Worm (Caenorhabditis elegans) whole organism, L4 larva: ENCODE results near the gene B0218.5.

Source experiments
- F10B5.3 ChIP-seq: sonication (generic microtip); optimal IDR thresholded peaks from 2 replicates; lab custom pipeline; 2016; ENCODE audit warnings: mild to moderate bottlenecking, missing genetic modification characterization, missing compliant biosample characterization
- F49E8.2 ChIP-seq: sonication (generic microtip); optimal IDR thresholded peaks from 2 replicates; lab custom pipeline; 2016; ENCODE audit warnings: missing compliant biosample characterization, mild to moderate bottlenecking, missing genetic modification characterization, borderline replicate concordance
- T20F7.1 ChIP-seq: fragments of 200-800 bp; sonication (Bioruptor generic); optimal IDR thresholded peaks from 2 replicates; lab custom pipeline; 2018; ENCODE audit warnings: mild to moderate bottlenecking, missing genetic modification characterization, missing compliant biosample characterization
- T26A8.4 ChIP-seq: fragments of 200-800 bp; sonication (Bioruptor generic); IDR thresholded peaks from 2 replicates; pipeline ENCODE4 v1.3.6; 2022; ENCODE audit warnings: missing genetic modification characterization, missing compliant biosample characterization
- ZK337.2 ChIP-seq: fragments of 200-800 bp; sonication (Bioruptor generic); IDR thresholded peaks from 2 replicates; pipeline ENCODE4 v1.3.6; 2022; ENCODE audit warnings: missing genetic modification reagents, missing genetic modification characterization, missing compliant biosample characterization
- ama-1 ChIP-seq: fragments of 150-350 bp; optimal IDR thresholded peaks from 2 replicates; lab custom pipeline; 2014; ENCODE audit warnings: inconsistent platforms, mixed read lengths
- daf-16 ChIP-seq, 3 experiments: sonication (generic microtip); optimal IDR thresholded peaks; 2 replicates each; lab custom pipeline; 2016 to 2017; ENCODE audit warnings: missing genetic modification characterization in 3 of 3, missing genetic modification reagents in 3 of 3, mild to moderate bottlenecking in 2 of 3, missing compliant biosample characterization in 2 of 3, missing biosample characterization in 1 of 3, moderate library complexity in 1 of 3
- dmd-6 ChIP-seq: fragments of 200-800 bp; sonication (Bioruptor generic); IDR thresholded peaks from 2 replicates; pipeline ENCODE4 v1.3.6; 2022; ENCODE audit warnings: missing genetic modification reagents, missing genetic modification characterization, missing compliant biosample characterization
- dmd-8 ChIP-seq: fragments of 200-800 bp; sonication (Bioruptor generic); IDR thresholded peaks from 2 replicates; pipeline ENCODE4 v1.3.6; 2022; ENCODE audit warnings: missing genetic modification characterization, missing compliant biosample characterization
- dve-1 ChIP-seq: sonication (generic microtip); optimal IDR thresholded peaks from 2 replicates; lab custom pipeline; 2017; ENCODE audit warnings: antibody characterized with exemption, mild to moderate bottlenecking, missing genetic modification characterization, missing compliant biosample characterization; ENCODE audit not compliant: insufficient read depth
- hlh-11 ChIP-seq: fragments of 200-800 bp; sonication (Bioruptor generic); optimal IDR thresholded peaks from 2 replicates; lab custom pipeline; 2018; ENCODE audit warnings: mild to moderate bottlenecking, missing genetic modification characterization, missing compliant biosample characterization
- hlh-30 ChIP-seq: sonication (generic microtip); optimal IDR thresholded peaks from 2 replicates; lab custom pipeline; 2017; ENCODE audit warnings: antibody characterized with exemption, mild to moderate bottlenecking, missing genetic modification characterization, missing compliant biosample characterization; ENCODE audit not compliant: insufficient read depth
- hmg-1.1 ChIP-seq: fragments of 200-800 bp; sonication (Bioruptor generic); IDR thresholded peaks from 2 replicates; pipeline ENCODE4 v1.3.6; 2022; ENCODE audit warnings: missing genetic modification reagents, missing genetic modification characterization, missing compliant biosample characterization
- lin-38 ChIP-seq: fragments of 200-800 bp; sonication (Bioruptor generic); IDR thresholded peaks from 2 replicates; pipeline ENCODE4 v1.3.6; 2022; ENCODE audit warnings: missing genetic modification reagents, missing genetic modification characterization, missing compliant biosample characterization
- lir-3 ChIP-seq: sonication (generic microtip); optimal IDR thresholded peaks from 2 replicates; lab custom pipeline; 2016; ENCODE audit warnings: mild to moderate bottlenecking, missing genetic modification characterization, missing compliant biosample characterization
- lsy-2 ChIP-seq, 2 experiments: fragments of 150-350 bp in 1 of 2; sonication (generic microtip) in 1 of 2; optimal IDR thresholded peaks; 2 replicates each; lab custom pipeline; 2014 to 2017; ENCODE audit warnings: missing biosample characterization in 2 of 2, missing genetic modification characterization in 2 of 2
- mdl-1 ChIP-seq, 2 experiments: fragments of 150-350 bp in 1 of 2; sonication (generic microtip) in 1 of 2; optimal IDR thresholded peaks; 2 replicates each; lab custom pipeline; 2014 to 2017; ENCODE audit warnings: missing biosample characterization in 2 of 2, missing genetic modification characterization in 2 of 2
- mep-1 ChIP-seq: fragments of 150-350 bp; sonication (generic microtip); optimal IDR thresholded peaks from 3 replicates; lab custom pipeline; 2014; ENCODE audit warnings: missing biosample characterization, missing genetic modification characterization
- mes-2 ChIP-seq: sonication (generic microtip); optimal IDR thresholded peaks from 2 replicates; lab custom pipeline; 2016; ENCODE audit warnings: missing genotype, mild to moderate bottlenecking, missing genetic modification characterization, missing compliant biosample characterization; ENCODE audit not compliant: poor library complexity, severe bottlenecking
- mxl-3 ChIP-seq: fragments of 200-800 bp; sonication (Bioruptor generic); optimal IDR thresholded peaks from 2 replicates; lab custom pipeline; 2018; ENCODE audit warnings: mild to moderate bottlenecking, missing genetic modification characterization, missing compliant biosample characterization
- nhr-10 ChIP-seq: fragments of 150-350 bp; optimal IDR thresholded peaks from 2 replicates; lab custom pipeline; 2014; ENCODE audit warnings: missing biosample characterization, missing genetic modification characterization
- nhr-102 ChIP-seq: sonication (generic microtip); optimal IDR thresholded peaks from 2 replicates; lab custom pipeline; 2016; ENCODE audit warnings: mild to moderate bottlenecking, missing genetic modification characterization, moderate library complexity, missing compliant biosample characterization
- nhr-11 ChIP-seq: fragments of 150-350 bp; optimal IDR thresholded peaks from 2 replicates; lab custom pipeline; 2014; ENCODE audit warnings: missing biosample characterization, missing genetic modification characterization
- nhr-111 ChIP-seq: fragments of 200-800 bp; sonication (Bioruptor generic); optimal IDR thresholded peaks from 2 replicates; lab custom pipeline; 2018; ENCODE audit warnings: mild to moderate bottlenecking, missing genetic modification characterization, missing compliant biosample characterization
- nhr-237 ChIP-seq: sonication (generic microtip); optimal IDR thresholded peaks from 2 replicates; lab custom pipeline; 2017; ENCODE audit warnings: missing biosample characterization, missing genetic modification characterization
- nhr-28 ChIP-seq: fragments of 150-350 bp; optimal IDR thresholded peaks from 2 replicates; lab custom pipeline; 2014; ENCODE audit warnings: missing biosample characterization, missing genetic modification characterization
- nhr-6 ChIP-seq: fragments of 150-350 bp; optimal IDR thresholded peaks from 2 replicates; lab custom pipeline; 2014; ENCODE audit warnings: missing biosample characterization, missing genetic modification characterization
- nhr-77 ChIP-seq: fragments of 150-350 bp; optimal IDR thresholded peaks from 2 replicates; lab custom pipeline; 2014; ENCODE audit warnings: missing biosample characterization, missing genetic modification characterization
- pha-4 ChIP-seq, 2 experiments: fragments of 150-350 bp in 1 of 2; fragments of 200-800 bp in 1 of 2; sonication (Bioruptor generic) in 1 of 2; IDR thresholded peaks in 1 of 2; optimal IDR thresholded peaks in 1 of 2; 2 replicates each; pipeline versions ENCODE4 v1.3.6 to Lab custom; 2014 to 2022; ENCODE audit warnings: missing genetic modification characterization in 2 of 2, missing genetic modification reagents in 2 of 2, missing biosample characterization in 1 of 2, missing compliant biosample characterization in 1 of 2
- php-3 ChIP-seq: fragments of 200-800 bp; sonication (Bioruptor generic); IDR thresholded peaks from 2 replicates; pipeline ENCODE4 v1.3.6; 2022; ENCODE audit warnings: missing genetic modification reagents, missing genetic modification characterization, missing compliant biosample characterization
- pqm-1 ChIP-seq: sonication (generic microtip); optimal IDR thresholded peaks from 2 replicates; lab custom pipeline; 2017; ENCODE audit warnings: missing biosample characterization, missing genetic modification characterization
- rbr-2 ChIP-seq: sonication (generic microtip); optimal IDR thresholded peaks from 2 replicates; lab custom pipeline; 2016; ENCODE audit warnings: missing genotype, missing genetic modification characterization, missing compliant biosample characterization
- set-16 ChIP-seq: fragments of 200-800 bp; sonication (Bioruptor generic); IDR thresholded peaks from 2 replicates; pipeline ENCODE4 v1.3.6; 2022; ENCODE audit warnings: missing genetic modification reagents, missing genetic modification characterization, missing compliant biosample characterization
- tra-1 ChIP-seq: fragments of 200-800 bp; sonication (Bioruptor generic); IDR thresholded peaks from 2 replicates; pipeline ENCODE4 v1.3.6; 2022; ENCODE audit warnings: missing genetic modification reagents, missing genetic modification characterization, missing compliant biosample characterization
- unc-130 ChIP-seq: sonication (generic microtip); optimal IDR thresholded peaks from 2 replicates; lab custom pipeline; 2016; ENCODE audit warnings: missing genetic modification reagents, missing genetic modification characterization, missing compliant biosample characterization
- ztf-7 ChIP-seq: fragments of 150-350 bp; optimal IDR thresholded peaks from 2 replicates; lab custom pipeline; 2014; ENCODE audit warnings: missing biosample characterization, missing genetic modification characterization

B0218.5 gene

DNA sequence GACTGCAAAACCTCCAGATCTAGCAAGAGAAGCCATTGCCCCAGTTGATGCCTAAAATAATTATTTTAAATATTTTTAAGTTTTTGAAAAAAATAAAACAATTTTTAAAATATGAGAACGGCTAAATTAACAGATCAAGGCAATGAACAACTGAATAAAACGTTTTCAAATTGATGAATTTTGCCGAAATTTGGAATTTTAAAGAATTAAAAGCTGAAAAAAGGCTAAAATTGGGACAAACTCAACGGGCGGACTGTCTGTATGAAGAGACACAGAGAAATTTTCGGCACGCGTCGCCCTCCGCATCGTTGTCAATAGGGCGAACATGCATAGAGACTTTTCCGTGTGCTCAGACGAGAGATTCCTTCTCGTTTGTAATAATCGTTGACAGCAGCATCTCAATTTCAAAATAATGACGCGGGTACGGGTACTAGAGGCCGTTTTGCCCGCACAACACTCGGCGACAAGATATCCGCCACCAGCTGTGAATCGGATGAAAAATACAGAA lies 21.0 kb downstream of the B0218.5 start, which contains the start of the genes isp-1 and islo-1 (continued):
- peak; percentile 19 for TF ChIP-seq nhr-11 (tag; lab: Kevin White, UChicago)
- no peak for TF ChIP-seq pha-4 (GFP tag; IDR thresholded peaks at IDR 0.05; lab: Robert Waterston, UW)
- peak; percentile 35 for TF ChIP-seq pha-4 (tag; optimal IDR thresholded peaks at IDR 0.05; lab: Kevin White, UChicago)
- peak; percentile 39 for TF ChIP-seq hlh-11 (tag; lab: Kevin White, UChicago)
- TF ChIP-seq F10B5.3 (tag; lab: Kevin White, UChicago), result no peak
- no peak for TF ChIP-seq ztf-7 (tag; lab: Kevin White, UChicago)
- peak; percentile 82 for TF ChIP-seq hlh-30 (tag; lab: Kevin White, UChicago)
- no peak for TF ChIP-seq dmd-8 (GFP tag; lab: Robert Waterston, UW)
- peak; percentile 29 for TF ChIP-seq rbr-2 (tag; lab: Kevin White, UChicago)

DNA sequence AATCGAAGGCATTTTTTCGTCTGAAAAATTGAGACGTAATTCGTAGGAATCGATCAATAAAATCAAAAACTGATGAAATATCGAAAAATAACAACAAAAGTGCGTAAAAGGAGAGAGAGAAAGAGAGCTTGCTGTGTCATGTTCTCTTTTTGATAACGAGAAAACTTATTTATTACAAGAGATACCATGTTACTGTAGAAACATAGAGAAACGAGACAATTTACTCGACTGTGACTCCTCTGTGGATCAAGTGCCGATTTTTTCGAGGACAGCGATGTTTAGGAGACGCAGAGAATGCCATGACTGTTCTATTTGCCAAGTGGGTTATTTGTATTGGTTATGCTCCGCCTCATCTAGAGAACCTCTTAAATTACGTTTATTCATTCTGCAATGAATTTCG lies 23.5 kb downstream of the B0218.5 start, which contains the start of gene sph-1:
TSS of gene sph-1 (minus strand) at position 23 of the 400 bp plus-strand sequence.
- TF ChIP-seq lin-38 (GFP tag; lab: Robert Waterston, UW), result peak; percentile 43
- TF ChIP-seq nhr-102, result peak; percentile 49
- peak; percentile 52 for TF ChIP-seq nhr-28 (tag; lab: Kevin White, UChicago)
- TF ChIP-seq lsy-2 (tag; optimal IDR thresholded peaks at IDR 0.05; lab: Kevin White, UChicago), result peak in 1 of 2 experiments; percentile 65
- TF ChIP-seq hlh-30 (tag; lab: Kevin White, UChicago), result peak; percentile 76
- TF ChIP-seq ZK337.2 (GFP tag; lab: Robert Waterston, UW), result no peak
- TF ChIP-seq nhr-111 (GFP tag; lab: Kevin White, UChicago), result no peak
- TF ChIP-seq ama-1 (lab: Kevin White, UChicago), result peak; percentile 55
- TF ChIP-seq unc-130 (GFP tag; lab: Kevin White, UChicago), result no peak
- peak; percentile 61 for TF ChIP-seq T20F7.1 (GFP tag; lab: Kevin White, UChicago)
- TF ChIP-seq mxl-3 (GFP tag; lab: Kevin White, UChicago), result peak; percentile 15
- no peak for TF ChIP-seq F49E8.2 (tag; lab: Kevin White, UChicago)
- peak; percentile 52 for TF ChIP-seq mes-2
- TF ChIP-seq dmd-6 (GFP tag; lab: Robert Waterston, UW), result peak; percentile 45; the same call in 1 of the 2 replicates
- no peak for TF ChIP-seq T26A8.4
- no peak for TF ChIP-seq set-16 (GFP tag; lab: Robert Waterston, UW)
- TF ChIP-seq nhr-237, result no peak
- peak; percentile 31 for TF ChIP-seq nhr-6
- TF ChIP-seq pqm-1, result peak; percentile 63
- 0 out of 2 replicates have a peak, but pooled peaks have one; percentile 25 for TF ChIP-seq php-3 (GFP tag; lab: Robert Waterston, UW)
- peak; percentile 31; the same call in 1 of the 2 replicates for TF ChIP-seq hmg-1.1 (GFP tag; lab: Robert Waterston, UW)
- peak; percentile 20 for TF ChIP-seq ztf-7 (tag; lab: Kevin White, UChicago)
- no peak for TF ChIP-seq daf-16 (GFP tag; optimal IDR thresholded peaks at IDR 0.05; lab: Kevin White, UChicago)
- TF ChIP-seq daf-16 (tag; optimal IDR thresholded peaks at IDR 0.05; lab: Kevin White, UChicago), result peak; percentile 89
- TF ChIP-seq nhr-10, result peak; percentile 50
- no peak; the same call in 1 of the 2 replicates for TF ChIP-seq pha-4 (GFP tag; IDR thresholded peaks at IDR 0.05; lab: Robert Waterston, UW)
- TF ChIP-seq pha-4 (tag; optimal IDR thresholded peaks at IDR 0.05; lab: Kevin White, UChicago), result peak; percentile 84
- no peak for TF ChIP-seq lir-3 (tag; lab: Kevin White, UChicago)
- TF ChIP-seq nhr-77 (tag; lab: Kevin White, UChicago), result peak; percentile 16
- peak; percentile 75 for TF ChIP-seq mep-1
- TF ChIP-seq dve-1 (tag; lab: Kevin White, UChicago), result peak; percentile 82
- TF ChIP-seq mdl-1 (tag; optimal IDR thresholded peaks at IDR 0.05; lab: Kevin White, UChicago), result peak in 1 of 2 experiments; percentile 39
- TF ChIP-seq hlh-11 (tag; lab: Kevin White, UChicago), result peak; percentile 65
- TF ChIP-seq tra-1 (GFP tag; lab: Robert Waterston, UW), result no peak
